Worm (Caenorhabditis elegans): ENCODE measurements around the gene T01B10.5.

DNA sequence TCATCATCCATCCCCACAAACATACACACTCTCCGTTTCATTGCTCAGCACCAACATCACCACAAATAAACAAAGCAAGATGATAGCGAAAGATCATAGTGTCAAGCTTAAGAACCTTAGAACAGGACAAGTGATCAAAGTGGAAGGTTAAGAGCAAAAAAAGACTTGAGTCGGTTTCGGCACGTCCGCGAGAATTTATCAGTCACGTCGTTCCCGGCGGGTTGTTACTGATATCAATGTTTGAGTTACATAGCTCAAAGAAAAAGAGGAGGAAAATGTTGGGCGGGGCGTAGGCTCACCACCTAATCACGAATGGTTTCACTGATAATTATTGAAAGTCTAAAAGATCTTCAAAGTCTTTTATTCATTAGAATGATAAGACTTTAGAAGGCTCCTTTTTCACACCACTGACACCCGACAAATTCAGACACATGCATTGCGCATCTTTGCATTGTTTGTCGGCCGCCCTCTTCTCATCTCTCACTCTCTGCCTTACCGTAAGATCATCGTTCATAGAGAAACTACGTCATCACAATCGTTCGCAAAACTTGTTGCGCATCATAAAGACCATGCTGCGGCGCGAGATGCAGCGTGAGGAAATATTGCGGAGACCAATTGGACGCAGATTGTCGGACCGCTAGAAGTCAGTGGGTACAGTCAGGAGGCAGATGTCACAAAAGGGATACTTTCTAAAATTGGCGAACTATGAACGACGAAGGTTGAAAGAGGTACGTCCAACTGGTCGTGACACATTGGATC is 17.9 kb upstream of the T01B10.5 start:
- TF ChIP-seq ama-1 (optimal IDR thresholded peaks at IDR 0.05) (no peak), mep-1 (tag; optimal IDR thresholded peaks at IDR 0.05) (peak; percentile 59), sup-37 (GFP tag; optimal IDR thresholded peaks at IDR 0.05) (no peak), hpl-2 (GFP tag; optimal IDR thresholded peaks at IDR 0.05) (no peak), mdl-1 (tag; optimal IDR thresholded peaks at IDR 0.05) (peak; percentile 1 to 81), sptf-1 (tag; optimal IDR thresholded peaks at IDR 0.05) (no peak), ztf-4 (tag; optimal IDR thresholded peaks at IDR 0.05) (peak; percentile 78), nhr-85 (tag) (peak; percentile 100), lin-39 (tag; optimal IDR thresholded peaks at IDR 0.05) (no peak), nhr-28 (tag; optimal IDR thresholded peaks at IDR 0.05) (no peak), jun-1 (tag; optimal IDR thresholded peaks at IDR 0.05) (peak; percentile 62)

Data from whole organism, L1 larva.